Fruit fly (Drosophila melanogaster): ENCODE data around the gene scaf6.

dm6 chr3L:17053932-17054331 lies 11.6 kb upstream of the scaf6 start:
- TF ChIP-seq psq (optimal IDR thresholded peaks at IDR 0.05), result no peak
- TF ChIP-seq pan (optimal IDR thresholded peaks at IDR 0.05), result no peak
